Fruit fly (Drosophila melanogaster): ENCODE measurements around the gene Ass.

Ass gene

dm6 chr3R:6683671-6684070, 39.4 kb upstream of the Ass start:
- no peak for TF ChIP-seq CG12768 (GFP tag; optimal IDR thresholded peaks at IDR 0.05)
- TF ChIP-seq kay (GFP tag; ENCODE audit: borderline replicate concordance), result peak; percentile 7

dm6 chr3R:6683135-6683534, 38.9 kb upstream of the Ass start:
- no peak for TF ChIP-seq Hr96 (GFP tag; optimal IDR thresholded peaks at IDR 0.05)
- no peak for TF ChIP-seq Crg-1 (GFP tag; optimal IDR thresholded peaks at IDR 0.05)
- TF ChIP-seq CG14711 (tag; optimal IDR thresholded peaks at IDR 0.05), result no peak
- no peak for TF ChIP-seq toe (GFP tag; optimal IDR thresholded peaks at IDR 0.05)
- TF ChIP-seq cnc (optimal IDR thresholded peaks at IDR 0.05), result no peak
- no peak for TF ChIP-seq CG5204 (GFP tag; optimal IDR thresholded peaks at IDR 0.05)
- TF ChIP-seq pad (GFP tag; optimal IDR thresholded peaks at IDR 0.05), result peak; percentile 44
- no peak for TF ChIP-seq CG1620 (GFP tag; optimal IDR thresholded peaks at IDR 0.05)
- no peak for TF ChIP-seq Mnt (GFP tag; optimal IDR thresholded peaks at IDR 0.05)

- TF ChIP-seq CG12768 (GFP tag; optimal IDR thresholded peaks at IDR 0.05), result no peak
- TF ChIP-seq CG7101 (tag; optimal IDR thresholded peaks at IDR 0.05), result no peak
- no peak for TF ChIP-seq CG5204 (GFP tag; optimal IDR thresholded peaks at IDR 0.05)
- no peak for TF ChIP-seq Clk (GFP tag; optimal IDR thresholded peaks at IDR 0.05)
- no peak for TF ChIP-seq CG14711 (tag; optimal IDR thresholded peaks at IDR 0.05)
- no peak for TF ChIP-seq Crg-1 (GFP tag; optimal IDR thresholded peaks at IDR 0.05)
- TF ChIP-seq CG33017 (tag; optimal IDR thresholded peaks at IDR 0.05), result no peak
- TF ChIP-seq CG7045 (GFP tag; optimal IDR thresholded peaks at IDR 0.05), result no peak
- no peak for TF ChIP-seq Hr96 (GFP tag; optimal IDR thresholded peaks at IDR 0.05)
- no peak for TF ChIP-seq Mnt (GFP tag; optimal IDR thresholded peaks at IDR 0.05)
- no peak for TF ChIP-seq ovo (GFP tag; optimal IDR thresholded peaks at IDR 0.05)
- no peak for TF ChIP-seq tj (GFP tag; optimal IDR thresholded peaks at IDR 0.05)
- TF ChIP-seq bab1 (GFP tag; optimal IDR thresholded peaks at IDR 0.05), result no peak
- no peak for TF ChIP-seq toe (GFP tag; optimal IDR thresholded peaks at IDR 0.05)
- no peak for TF ChIP-seq CG1620 (GFP tag; optimal IDR thresholded peaks at IDR 0.05)
- no peak for TF ChIP-seq CG11617 (GFP tag; optimal IDR thresholded peaks at IDR 0.05)
- TF ChIP-seq kay (GFP tag; ENCODE audit: borderline replicate concordance), result no peak
- TF ChIP-seq cic (GFP tag; optimal IDR thresholded peaks at IDR 0.05), result no peak
Measured at dm6 chr3R:6678480-6678879, 34.2 kb upstream of the Ass start, which contains the start of gene lab. Gene lab, minus strand, starts transcription at chr3R:6678590.

- TF ChIP-seq CG33017 (tag; optimal IDR thresholded peaks at IDR 0.05) (no peak), CG11617 (GFP tag; optimal IDR thresholded peaks at IDR 0.05) (no peak), cnc (optimal IDR thresholded peaks at IDR 0.05) (no peak), CG7101 (tag; optimal IDR thresholded peaks at IDR 0.05) (no peak), Crg-1 (GFP tag; optimal IDR thresholded peaks at IDR 0.05) (no peak), ovo (GFP tag; optimal IDR thresholded peaks at IDR 0.05) (no peak), CG5204 (GFP tag; optimal IDR thresholded peaks at IDR 0.05) (no peak)
Measured at dm6 chr3R:6674548-6674947, 30.3 kb upstream of the Ass start.

- TF ChIP-seq Crg-1 (GFP tag; optimal IDR thresholded peaks at IDR 0.05), result no peak
- no peak for TF ChIP-seq CG5204 (GFP tag; optimal IDR thresholded peaks at IDR 0.05)
- TF ChIP-seq toe (GFP tag; optimal IDR thresholded peaks at IDR 0.05), result no peak
- no peak for TF ChIP-seq Hr96 (GFP tag; optimal IDR thresholded peaks at IDR 0.05)
- TF ChIP-seq Mnt (GFP tag; optimal IDR thresholded peaks at IDR 0.05), result no peak
- no peak for TF ChIP-seq tj (GFP tag; optimal IDR thresholded peaks at IDR 0.05)
- TF ChIP-seq CG12768 (GFP tag; optimal IDR thresholded peaks at IDR 0.05), result no peak
- TF ChIP-seq CG33017 (tag; optimal IDR thresholded peaks at IDR 0.05), result no peak
- no peak for TF ChIP-seq CG11617 (GFP tag; optimal IDR thresholded peaks at IDR 0.05)
Measured at dm6 chr3R:6672303-6673007, 28.2 kb upstream of the Ass start.

- TF ChIP-seq CG1620 (GFP tag; optimal IDR thresholded peaks at IDR 0.05) (no peak), Mnt (GFP tag; optimal IDR thresholded peaks at IDR 0.05) (no peak), toe (GFP tag; optimal IDR thresholded peaks at IDR 0.05) (no peak), ovo (GFP tag; optimal IDR thresholded peaks at IDR 0.05) (no peak), Hr96 (GFP tag; optimal IDR thresholded peaks at IDR 0.05) (no peak), Clk (GFP tag; optimal IDR thresholded peaks at IDR 0.05) (no peak), cic (GFP tag; optimal IDR thresholded peaks at IDR 0.05) (no peak), cnc (optimal IDR thresholded peaks at IDR 0.05) (no peak), bab1 (GFP tag; optimal IDR thresholded peaks at IDR 0.05) (no peak)
Measured at dm6 chr3R:6668234-6668633, 24.0 kb upstream of the Ass start.

dm6 chr3R:6667245-6667644, 23.0 kb upstream of the Ass start:
- TF ChIP-seq CG12768 (GFP tag; optimal IDR thresholded peaks at IDR 0.05), result no peak
- no peak for TF ChIP-seq bab1 (GFP tag; optimal IDR thresholded peaks at IDR 0.05)
- no peak for TF ChIP-seq toe (GFP tag; optimal IDR thresholded peaks at IDR 0.05)
- no peak for TF ChIP-seq CG11617 (GFP tag; optimal IDR thresholded peaks at IDR 0.05)
- TF ChIP-seq kay (GFP tag; ENCODE audit: borderline replicate concordance), result no peak
- TF ChIP-seq CG1620 (GFP tag; optimal IDR thresholded peaks at IDR 0.05), result no peak
- TF ChIP-seq tj (GFP tag; optimal IDR thresholded peaks at IDR 0.05), result no peak
- no peak for TF ChIP-seq Clk (GFP tag; optimal IDR thresholded peaks at IDR 0.05)
- no peak for TF ChIP-seq ovo (GFP tag; optimal IDR thresholded peaks at IDR 0.05)
- no peak for TF ChIP-seq CG14711 (tag; optimal IDR thresholded peaks at IDR 0.05)
- TF ChIP-seq Hr96 (GFP tag; optimal IDR thresholded peaks at IDR 0.05), result no peak
- TF ChIP-seq CG7045 (GFP tag; optimal IDR thresholded peaks at IDR 0.05), result no peak
- no peak for TF ChIP-seq CG7101 (tag; optimal IDR thresholded peaks at IDR 0.05)
- TF ChIP-seq Mnt (GFP tag; optimal IDR thresholded peaks at IDR 0.05), result no peak
- no peak for TF ChIP-seq cnc (optimal IDR thresholded peaks at IDR 0.05)
- TF ChIP-seq cic (GFP tag; optimal IDR thresholded peaks at IDR 0.05), result no peak
- no peak for TF ChIP-seq pad (GFP tag; optimal IDR thresholded peaks at IDR 0.05)
- TF ChIP-seq Crg-1 (GFP tag; optimal IDR thresholded peaks at IDR 0.05), result no peak
- no peak for TF ChIP-seq CG33017 (tag; optimal IDR thresholded peaks at IDR 0.05)
